Fruit fly (Drosophila melanogaster): ENCODE results near the gene CG8004.

DNA sequence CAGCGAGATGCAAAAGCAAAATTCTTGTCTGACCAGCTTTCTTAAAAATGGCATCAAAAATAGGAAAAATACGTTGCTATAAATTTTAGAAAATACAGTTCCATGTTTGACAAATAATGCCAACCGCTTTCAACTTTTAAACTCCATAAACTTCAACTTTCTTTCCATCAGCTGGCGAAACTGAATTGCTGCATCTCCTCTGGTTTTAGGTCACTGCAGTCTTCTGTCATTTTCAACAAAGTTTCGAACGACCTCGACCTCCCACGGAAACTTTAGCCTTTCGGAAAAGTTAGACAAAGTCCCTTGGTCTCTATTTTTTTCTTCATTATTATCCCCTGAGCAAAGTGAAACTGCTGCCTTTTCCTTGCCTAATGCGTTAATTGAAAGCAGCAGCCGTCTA lies 27.4 kb upstream of the CG8004 start, which contains the start of gene CG42263:
- no peak for TF ChIP-seq gem (tag; optimal IDR thresholded peaks at IDR 0.05)
- no peak for TF ChIP-seq CG17912 (GFP tag; optimal IDR thresholded peaks at IDR 0.05)
- no peak for TF ChIP-seq Hmx (GFP tag; optimal IDR thresholded peaks at IDR 0.05)
- no peak for TF ChIP-seq CG10543 (GFP tag; optimal IDR thresholded peaks at IDR 0.05)
- no peak for TF ChIP-seq CG18599 (GFP tag; optimal IDR thresholded peaks at IDR 0.05)
- no peak for TF ChIP-seq Antp (GFP tag; optimal IDR thresholded peaks at IDR 0.05)
